Fruit fly (Drosophila melanogaster): ENCODE data around the gene ymp.
A peak's percentile ranks its signal among the peaks of the same experiment; 100 is the strongest.

ymp gene

DNA sequence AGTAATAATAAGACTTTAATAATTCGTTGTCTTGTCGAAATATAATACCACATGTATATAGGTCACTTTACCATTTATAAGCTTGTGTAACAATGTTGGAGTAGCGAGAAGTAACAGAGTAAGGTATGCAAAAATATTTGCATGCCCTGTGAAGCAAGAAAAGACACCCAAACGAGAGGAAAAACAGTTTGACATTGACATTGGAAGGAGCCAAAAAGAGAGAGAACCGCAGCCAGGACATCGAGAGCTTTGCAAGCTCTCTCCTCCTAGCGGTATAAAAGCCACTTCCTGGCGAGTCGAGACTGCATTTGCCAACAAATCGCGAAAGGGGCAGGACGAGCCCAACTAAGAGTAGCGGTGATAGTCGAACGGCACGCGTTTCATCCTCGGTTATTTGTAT lies 4.4 kb upstream of the ymp start, which contains the start of gene CG5079:
Gene CG5079 (plus strand): TSS at position 301 of the 400 bp plus-strand sequence.
- TF ChIP-seq Hr78 (GFP tag; optimal IDR thresholded peaks at IDR 0.05) (no peak), CG9705 (GFP tag; optimal IDR thresholded peaks at IDR 0.05) (no peak), Myc (optimal IDR thresholded peaks at IDR 0.05) (no peak), OdsH (GFP tag; optimal IDR thresholded peaks at IDR 0.05) (no peak), HLH106 (tag; optimal IDR thresholded peaks at IDR 0.05) (no peak), brk (GFP tag; optimal IDR thresholded peaks at IDR 0.05) (no peak), Abd-B (GFP tag; optimal IDR thresholded peaks at IDR 0.05) (no peak), Hnf4 (GFP tag; optimal IDR thresholded peaks at IDR 0.05) (no peak), Dfd (GFP tag; optimal IDR thresholded peaks at IDR 0.05) (no peak), dl (GFP tag; optimal IDR thresholded peaks at IDR 0.05; ENCODE audit: insufficient read depth in 1 of 2, partially characterized antibody in 2 of 2) (no peak), h (GFP tag; optimal IDR thresholded peaks at IDR 0.05) (no peak), dsf (GFP tag; optimal IDR thresholded peaks at IDR 0.05; ENCODE audit: borderline replicate concordance) (no peak), Rel (GFP tag; optimal IDR thresholded peaks at IDR 0.05) (no peak), Rel (tag; optimal IDR thresholded peaks at IDR 0.05) (no peak)

DNA sequence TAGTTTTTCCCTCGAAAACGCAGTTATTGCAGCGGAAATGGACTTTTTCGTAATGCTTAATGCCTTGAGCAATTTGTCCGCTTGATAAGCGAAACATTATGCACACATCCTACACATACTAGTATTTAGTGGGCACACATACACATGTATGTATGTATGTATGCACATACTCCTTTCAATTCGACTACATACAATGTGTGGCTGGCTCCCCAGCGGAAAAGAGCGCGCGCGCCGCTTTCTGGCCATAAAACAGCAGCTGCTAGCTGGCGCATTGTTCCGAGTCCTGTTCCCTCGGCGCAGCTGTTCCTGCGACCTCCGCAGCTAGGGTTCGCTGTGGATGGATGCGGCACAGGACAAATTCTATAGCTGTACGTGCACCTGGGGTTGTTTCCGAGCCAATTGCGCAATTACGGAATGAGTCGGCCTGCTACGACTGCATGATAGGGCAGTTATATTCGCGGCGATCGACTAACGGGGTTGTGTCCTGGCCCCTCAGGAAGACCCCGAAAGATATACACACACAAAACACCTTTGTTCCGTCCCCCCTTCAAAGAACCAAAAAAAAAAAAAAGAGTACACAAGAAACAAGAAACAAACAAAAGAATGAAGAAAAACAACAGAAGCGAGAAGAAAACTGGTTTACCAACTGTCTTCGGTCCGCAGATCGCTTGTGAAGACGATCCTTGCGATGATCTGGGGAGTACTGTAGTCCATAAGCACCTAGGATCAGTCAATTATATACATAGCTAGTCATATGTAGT lies 12.5 kb downstream of the ymp start:
- peak; percentile 56 for TF ChIP-seq psq (GFP tag; optimal IDR thresholded peaks at IDR 0.05)
- TF ChIP-seq jim (GFP tag; optimal IDR thresholded peaks at IDR 0.05), result no peak

dm6 chr3R:25594128-25594527 lies 14.8 kb downstream of the ymp start:
- no peak for TF ChIP-seq Hr78 (GFP tag; optimal IDR thresholded peaks at IDR 0.05)
- peak; percentile 75 for TF ChIP-seq psq (GFP tag; optimal IDR thresholded peaks at IDR 0.05)

DNA sequence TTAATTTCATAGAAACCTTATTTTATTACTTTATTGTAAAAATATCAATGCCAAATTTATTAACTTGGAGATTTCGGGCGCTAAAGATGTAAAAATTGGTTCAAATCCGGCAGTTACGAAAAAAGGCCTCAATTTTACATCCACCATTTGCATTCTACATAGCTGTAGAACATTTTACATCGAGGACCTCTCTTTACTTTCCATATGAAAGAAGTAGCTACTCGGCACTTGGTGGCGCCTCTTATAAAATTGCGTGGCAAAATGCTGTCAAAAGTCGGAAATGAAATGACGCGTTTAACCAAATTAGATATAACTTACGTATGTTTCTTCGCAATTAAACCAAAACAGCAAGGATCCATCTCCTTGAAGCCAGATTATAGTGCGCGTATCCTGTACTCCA lies 17.4 kb downstream of the ymp start:
- TF ChIP-seq sv (GFP tag; optimal IDR thresholded peaks at IDR 0.05) (no peak), Mio (GFP tag; optimal IDR thresholded peaks at IDR 0.05) (no peak), CG32264 (GFP tag; optimal IDR thresholded peaks at IDR 0.05) (no peak), Rel (GFP tag; optimal IDR thresholded peaks at IDR 0.05) (no peak), Rel (tag; optimal IDR thresholded peaks at IDR 0.05) (no peak), GATAd (GFP tag; optimal IDR thresholded peaks at IDR 0.05) (no peak), N (GFP tag; optimal IDR thresholded peaks at IDR 0.05) (no peak), ey (GFP tag; optimal IDR thresholded peaks at IDR 0.05) (no peak), lola (GFP tag; optimal IDR thresholded peaks at IDR 0.05) (no peak), Jra (GFP tag; optimal IDR thresholded peaks at IDR 0.05) (no peak), foxo (GFP tag; optimal IDR thresholded peaks at IDR 0.05) (no peak), Abd-B (GFP tag; optimal IDR thresholded peaks at IDR 0.05) (no peak), Hr83 (GFP tag; optimal IDR thresholded peaks at IDR 0.05; ENCODE audit: poor library complexity, severe bottlenecking) (no peak)

DNA sequence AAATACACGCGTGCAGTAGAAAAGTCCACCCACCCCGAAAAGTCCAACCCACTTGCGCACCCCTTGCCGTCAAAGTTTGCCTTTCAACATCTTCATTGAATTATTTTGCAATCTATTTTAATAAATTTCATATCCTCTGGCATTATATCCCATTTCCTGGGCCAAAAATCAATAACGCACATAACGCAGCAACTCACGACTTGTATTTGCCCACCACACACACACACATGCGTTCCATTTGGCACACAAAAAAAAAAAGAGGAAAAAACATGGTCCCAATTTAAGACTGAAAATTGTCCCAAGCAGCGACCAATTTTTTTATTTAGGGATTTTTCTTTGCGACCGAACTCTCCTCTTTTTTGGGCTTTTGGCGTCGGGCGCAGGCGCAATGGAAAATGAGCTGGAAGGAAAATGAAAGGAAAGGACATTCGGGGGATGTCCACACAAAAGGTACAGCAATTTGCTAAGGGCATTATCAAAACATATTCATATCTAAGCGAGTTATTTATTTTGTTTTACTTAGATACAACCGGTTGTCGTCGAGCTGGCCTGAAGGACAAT lies 18.0 kb downstream of the ymp start:
- TF ChIP-seq sage (GFP tag; optimal IDR thresholded peaks at IDR 0.05) (no peak), CG32264 (GFP tag; optimal IDR thresholded peaks at IDR 0.05) (no peak), fru (GFP tag; optimal IDR thresholded peaks at IDR 0.05) (no peak), sv (GFP tag; optimal IDR thresholded peaks at IDR 0.05) (no peak), Mio (GFP tag; optimal IDR thresholded peaks at IDR 0.05) (no peak), pan (optimal IDR thresholded peaks at IDR 0.05) (no peak), Vsx2 (GFP tag; optimal IDR thresholded peaks at IDR 0.05; ENCODE audit: partially characterized antibody) (no peak), rgr (GFP tag; optimal IDR thresholded peaks at IDR 0.05) (no peak), psq (GFP tag; optimal IDR thresholded peaks at IDR 0.05) (no peak), OdsH (GFP tag; optimal IDR thresholded peaks at IDR 0.05) (no peak)
